Fruit fly (Drosophila melanogaster): Measurements from ENCODE around the gene MTA1-like.

MTA1-like gene

DNA sequence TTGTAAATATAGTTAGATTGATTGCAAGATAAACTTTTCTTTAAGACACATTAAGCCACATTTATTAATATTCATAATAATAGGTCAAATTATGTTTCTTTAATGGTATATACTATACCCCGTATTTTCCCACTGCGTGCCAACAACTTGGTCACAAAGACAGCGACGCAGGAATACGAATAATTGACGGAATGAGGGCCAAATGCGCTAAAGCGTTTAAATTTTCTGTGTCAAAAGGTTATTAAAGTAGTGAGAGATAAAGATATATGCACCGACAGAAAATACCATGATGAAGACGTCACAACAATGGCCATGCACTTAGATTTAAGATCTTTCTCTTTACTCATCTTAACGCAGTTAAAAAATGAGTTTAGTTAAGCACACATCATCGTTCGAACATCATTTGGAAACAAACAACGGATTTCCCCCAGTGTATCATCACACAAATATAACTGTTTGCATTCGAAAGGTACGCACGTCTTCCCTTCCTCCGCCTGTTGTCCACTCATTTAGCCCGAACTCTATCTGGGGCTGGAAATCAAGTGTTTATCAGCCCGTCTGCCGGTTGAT is 28.1 kb downstream of the MTA1-like start (continued):
- TF ChIP-seq CG15011 (GFP tag; optimal IDR thresholded peaks at IDR 0.05) (no peak), Bdp1 (GFP tag; optimal IDR thresholded peaks at IDR 0.05) (no peak), NFAT (GFP tag; IDR thresholded peaks at IDR 0.05) (peak; percentile 52; the same call in 1 of the 2 replicates), CrebB (tag; optimal IDR thresholded peaks at IDR 0.05) (no peak), H15 (GFP tag; IDR thresholded peaks at IDR 0.05) (peak; percentile 24; the same call in 1 of the 3 replicates), CG13894 (tag; optimal IDR thresholded peaks at IDR 0.05) (no peak), CG6272 (GFP tag; IDR thresholded peaks at IDR 0.05) (peak; percentile 45), CG6683 (GFP tag; optimal IDR thresholded peaks at IDR 0.05) (no peak), pho (GFP tag; optimal IDR thresholded peaks at IDR 0.05) (peak; percentile 38), p53 (GFP tag; optimal IDR thresholded peaks at IDR 0.05) (no peak), CG6813 (GFP tag; optimal IDR thresholded peaks at IDR 0.05) (peak; percentile 47), E2f2 (GFP tag; IDR thresholded peaks at IDR 0.05) (0 out of 2 replicates have a peak, but pooled peaks have one; percentile 23), CG9876 (GFP tag; optimal IDR thresholded peaks at IDR 0.05) (peak; percentile 44), crp (GFP tag; optimal IDR thresholded peaks at IDR 0.05) (peak in 1 of 2 experiments; percentile 20), Mad (GFP tag; optimal IDR thresholded peaks at IDR 0.05) (peak; percentile 41), Neu2 (GFP tag; optimal IDR thresholded peaks at IDR 0.05; ENCODE audit: borderline replicate concordance) (no peak), eve (GFP tag; optimal IDR thresholded peaks at IDR 0.05) (no peak), CG10543 (GFP tag; optimal IDR thresholded peaks at IDR 0.05) (no peak), Xbp1 (GFP tag; optimal IDR thresholded peaks at IDR 0.05) (peak; percentile 71), tap (tag; optimal IDR thresholded peaks at IDR 0.05) (peak; percentile 47), CG2129 (GFP tag; IDR thresholded peaks at IDR 0.05; ENCODE audit: partially characterized antibody) (no peak), Lpt (GFP tag; optimal IDR thresholded peaks at IDR 0.05) (no peak), fd64A (GFP tag; optimal IDR thresholded peaks at IDR 0.05) (peak; percentile 43), PHDP (tag; optimal IDR thresholded peaks at IDR 0.05) (peak; percentile 56), Opbp (GFP tag; IDR thresholded peaks at IDR 0.05; ENCODE audit: partially characterized antibody) (no peak), Dip2 (GFP tag; IDR thresholded peaks at IDR 0.05) (no peak), pb (GFP tag; optimal IDR thresholded peaks at IDR 0.05) (peak; percentile 50), crol (GFP tag; IDR thresholded peaks at IDR 0.05) (peak; percentile 82), CG10654 (GFP tag; optimal IDR thresholded peaks at IDR 0.05) (peak; percentile 40), gt (GFP tag; IDR thresholded peaks at IDR 0.05) (no peak), CG33557 (GFP tag; optimal IDR thresholded peaks at IDR 0.05) (no peak), CG7786 (GFP tag; optimal IDR thresholded peaks at IDR 0.05) (peak; percentile 70), CG11456 (GFP tag; IDR thresholded peaks at IDR 0.05) (peak; percentile 66; the same call in 1 of the 3 replicates), CG10274 (GFP tag; optimal IDR thresholded peaks at IDR 0.05) (peak; percentile 30), mirr (GFP tag; optimal IDR thresholded peaks at IDR 0.05) (peak; percentile 18), ssp (GFP tag; IDR thresholded peaks at IDR 0.05) (no peak), Max (GFP tag; optimal IDR thresholded peaks at IDR 0.05) (peak; percentile 46), al (GFP tag; IDR thresholded peaks at IDR 0.05) (no peak), Fer1 (GFP tag; optimal IDR thresholded peaks at IDR 0.05) (peak; percentile 44), peb (GFP tag; IDR thresholded peaks at IDR 0.05) (0 out of 2 replicates have a peak, but pooled peaks have one; percentile 35), CG5245 (GFP tag; optimal IDR thresholded peaks at IDR 0.05) (peak; percentile 61), Tbp (GFP tag; optimal IDR thresholded peaks at IDR 0.05) (no peak), dati (GFP tag; IDR thresholded peaks at IDR 0.05) (no peak), CG6765 (GFP tag; optimal IDR thresholded peaks at IDR 0.05) (no peak), CG3995 (GFP tag; optimal IDR thresholded peaks at IDR 0.05) (peak; percentile 19), esg (GFP tag; conservative IDR thresholded peaks at IDR 0.05) (peak; percentile 53; the same call in 1 of the 2 replicates), tll (GFP tag; optimal IDR thresholded peaks at IDR 0.05) (no peak), ase (GFP tag; IDR thresholded peaks at IDR 0.05) (peak; percentile 55; the same call in 1 of the 3 replicates), en (GFP tag; optimal IDR thresholded peaks at IDR 0.05) (peak; percentile 49), Atf6 (GFP tag; IDR thresholded peaks at IDR 0.05) (peak; percentile 57; the same call in 1 of the 2 replicates)
